Fruit fly (Drosophila melanogaster): Measurements from ENCODE around the gene Polr2M.

Polr2M gene

DNA sequence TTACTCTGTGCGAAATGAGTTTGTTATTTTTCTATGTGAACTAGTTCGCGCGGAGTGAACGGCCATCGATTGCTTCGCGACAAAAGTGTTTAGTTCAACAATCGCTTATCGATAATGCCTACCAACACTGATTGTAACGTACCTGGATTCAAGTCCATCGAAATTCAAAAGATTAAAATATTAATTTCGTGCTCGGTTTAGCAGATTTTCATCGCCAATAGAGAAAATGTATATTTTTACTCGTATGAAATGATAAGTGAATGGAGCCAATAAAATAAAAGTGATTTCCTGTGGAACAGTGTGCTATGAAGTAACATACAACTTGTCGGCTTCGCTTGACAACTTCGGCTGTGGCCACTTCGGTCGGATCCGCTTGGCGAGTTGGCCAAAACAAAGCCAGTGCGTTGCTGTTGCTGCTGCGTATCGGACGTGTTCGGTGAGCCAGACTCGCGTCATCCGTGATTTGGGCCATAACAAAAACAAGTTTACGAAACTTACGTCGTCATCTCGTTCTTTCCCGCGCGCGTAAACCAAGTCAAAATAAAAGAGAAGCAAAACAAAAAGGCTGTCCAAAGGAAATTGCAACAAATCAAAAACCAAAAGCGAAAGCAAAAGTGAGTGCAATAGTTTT, 48.9 kb upstream of the Polr2M start, which contains the start of the genes CG5555 and myd (continued):
- TF ChIP-seq Eip75B (GFP tag; optimal IDR thresholded peaks at IDR 0.05) (peak; percentile 68), CG3919 (GFP tag; optimal IDR thresholded peaks at IDR 0.05) (peak; percentile 16), pdm3 (GFP tag; optimal IDR thresholded peaks at IDR 0.05) (peak; percentile 75), Hr4 (GFP tag; optimal IDR thresholded peaks at IDR 0.05) (peak; percentile 73), Gug (GFP tag; IDR thresholded peaks at IDR 0.05) (no peak), CG8319 (GFP tag; optimal IDR thresholded peaks at IDR 0.05) (no peak), topi (GFP tag; optimal IDR thresholded peaks at IDR 0.05) (peak; percentile 57), CG6163 (GFP tag; IDR thresholded peaks at IDR 0.05) (peak; percentile 59), CG4318 (GFP tag; optimal IDR thresholded peaks at IDR 0.05) (peak; percentile 2), Hr38 (GFP tag; optimal IDR thresholded peaks at IDR 0.05) (no peak), CG10669 (GFP tag; optimal IDR thresholded peaks at IDR 0.05) (no peak), spab (GFP tag; optimal IDR thresholded peaks at IDR 0.05) (no peak), CG8632 (GFP tag; optimal IDR thresholded peaks at IDR 0.05) (peak; percentile 54), ss (GFP tag; optimal IDR thresholded peaks at IDR 0.05) (peak; percentile 29 to 54), dsx (GFP tag; optimal IDR thresholded peaks at IDR 0.05; ENCODE audit: poor library complexity, severe bottlenecking) (peak; percentile 23), Smox (GFP tag; optimal IDR thresholded peaks at IDR 0.05) (no peak)

DNA sequence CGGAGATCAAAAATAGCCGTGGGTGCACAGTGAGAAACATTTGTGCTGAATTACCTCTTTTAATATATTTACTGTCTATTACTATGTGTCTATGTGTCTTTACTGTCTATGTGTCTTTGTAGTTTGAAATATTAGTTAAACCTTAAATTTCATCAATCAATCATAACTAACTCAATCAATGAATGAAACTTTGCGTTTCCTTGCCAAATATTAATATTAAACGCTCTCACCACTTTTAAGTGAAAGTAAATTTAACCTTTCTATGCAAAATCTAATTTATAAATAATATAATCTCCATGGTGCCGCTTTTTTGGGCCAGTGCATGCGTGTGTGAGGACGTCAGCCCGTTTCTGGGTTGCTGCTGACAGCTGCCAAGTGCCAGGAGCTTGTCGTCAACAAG, 48.0 kb upstream of the Polr2M start:
- TF ChIP-seq fd59A (GFP tag; optimal IDR thresholded peaks at IDR 0.05): peak; percentile 66
- TF ChIP-seq CG8119 (GFP tag; IDR thresholded peaks at IDR 0.05): peak; percentile 83
- peak; percentile 56 for TF ChIP-seq CG8319 (GFP tag; optimal IDR thresholded peaks at IDR 0.05)
- peak; percentile 44 for TF ChIP-seq fd85E (GFP tag; optimal IDR thresholded peaks at IDR 0.05)
- TF ChIP-seq CG4318 (GFP tag; optimal IDR thresholded peaks at IDR 0.05): peak; percentile 85
- TF ChIP-seq cyc (GFP tag; optimal IDR thresholded peaks at IDR 0.05): peak; percentile 65
- TF ChIP-seq Gug (GFP tag; IDR thresholded peaks at IDR 0.05): peak; percentile 60
- peak; percentile 94 for TF ChIP-seq CG32006 (GFP tag; optimal IDR thresholded peaks at IDR 0.05)
- peak; percentile 57 for TF ChIP-seq Sox102F (GFP tag; optimal IDR thresholded peaks at IDR 0.05)
- TF ChIP-seq CG10631 (GFP tag; optimal IDR thresholded peaks at IDR 0.05): peak; percentile 67
- TF ChIP-seq svp (GFP tag): peak; percentile 65
- peak; percentile 50 for TF ChIP-seq CG11902 (GFP tag; optimal IDR thresholded peaks at IDR 0.05)
- peak; percentile 83 for TF ChIP-seq OdsH (GFP tag; optimal IDR thresholded peaks at IDR 0.05)
- peak; percentile 74 for TF ChIP-seq Met (GFP tag; optimal IDR thresholded peaks at IDR 0.05)
- peak; percentile 40 to 74 for TF ChIP-seq ss (GFP tag; optimal IDR thresholded peaks at IDR 0.05)
- peak; percentile 74 for TF ChIP-seq CG3032 (tag; optimal IDR thresholded peaks at IDR 0.05)
- peak; percentile 61 for TF ChIP-seq CG31627 (GFP tag; optimal IDR thresholded peaks at IDR 0.05)
- TF ChIP-seq Lpt (GFP tag; optimal IDR thresholded peaks at IDR 0.05): peak; percentile 82
- peak; percentile 39 for TF ChIP-seq dsx (GFP tag; optimal IDR thresholded peaks at IDR 0.05; ENCODE audit: poor library complexity, severe bottlenecking)
- peak; percentile 73 for TF ChIP-seq esn (GFP tag; optimal IDR thresholded peaks at IDR 0.05)
- peak; percentile 90 for TF ChIP-seq CG6276 (GFP tag; optimal IDR thresholded peaks at IDR 0.05)
- no peak for TF ChIP-seq Hr38 (GFP tag; optimal IDR thresholded peaks at IDR 0.05)
- peak; percentile 57 for TF ChIP-seq spab (GFP tag; optimal IDR thresholded peaks at IDR 0.05)
- peak; percentile 51 for TF ChIP-seq Eip75B (GFP tag; optimal IDR thresholded peaks at IDR 0.05)
- TF ChIP-seq Ets96B (tag; optimal IDR thresholded peaks at IDR 0.05): peak; percentile 61
- TF ChIP-seq CG1621 (tag; optimal IDR thresholded peaks at IDR 0.05): peak; percentile 24
- TF ChIP-seq vri (GFP tag; optimal IDR thresholded peaks at IDR 0.05): peak; percentile 29
- peak; percentile 67 for TF ChIP-seq Smox (GFP tag; optimal IDR thresholded peaks at IDR 0.05)
- TF ChIP-seq CG11294 (GFP tag; IDR thresholded peaks at IDR 0.05): peak; percentile 47
- TF ChIP-seq CG6792 (GFP tag; optimal IDR thresholded peaks at IDR 0.05): peak; percentile 60
- no peak for TF ChIP-seq Eip93F (GFP tag; optimal IDR thresholded peaks at IDR 0.05)
- no peak for TF ChIP-seq Blimp-1 (GFP tag; optimal IDR thresholded peaks at IDR 0.05)
- TF ChIP-seq Sox15 (GFP tag; optimal IDR thresholded peaks at IDR 0.05): peak; percentile 49
- peak; percentile 89 for TF ChIP-seq Hr4 (GFP tag; optimal IDR thresholded peaks at IDR 0.05)
- TF ChIP-seq CG16779 (tag; optimal IDR thresholded peaks at IDR 0.05): peak; percentile 60
- TF ChIP-seq pdm3 (GFP tag; optimal IDR thresholded peaks at IDR 0.05): peak; percentile 79
- TF ChIP-seq fkh (GFP tag; optimal IDR thresholded peaks at IDR 0.05): no peak
- peak; percentile 76 for TF ChIP-seq net (GFP tag; optimal IDR thresholded peaks at IDR 0.05)
- TF ChIP-seq CG6163 (GFP tag; IDR thresholded peaks at IDR 0.05): peak; percentile 57
- TF ChIP-seq Ets21C (GFP tag; optimal IDR thresholded peaks at IDR 0.05): peak; percentile 31
- TF ChIP-seq CG7368 (GFP tag; optimal IDR thresholded peaks at IDR 0.05): peak; percentile 61
- TF ChIP-seq dac (GFP tag; optimal IDR thresholded peaks at IDR 0.05): peak; percentile 43
- peak; percentile 35 for TF ChIP-seq CG9139 (GFP tag; optimal IDR thresholded peaks at IDR 0.05)
